Worm (Caenorhabditis elegans) whole organism, L1 larva: ENCODE measurements around the gene bbln-1.

Source experiments
- aly-2 ChIP-seq: fragments of 150-350 bp; optimal IDR thresholded peaks from 2 replicates; lab custom pipeline; 2014; ENCODE audit warnings: missing biosample characterization, missing genetic modification characterization
- ceh-82 ChIP-seq, 3 experiments: fragments of 150-350 bp in 1 of 3; sonication (generic microtip) in 2 of 3; optimal IDR thresholded peaks; 2 replicates each; lab custom pipeline; 2014 to 2017; ENCODE audit warnings: missing biosample characterization in 3 of 3, missing genetic modification characterization in 3 of 3
- elt-3 ChIP-seq, 6 experiments: fragments of 150-350 bp in 1 of 6; sonication (generic microtip); optimal IDR thresholded peaks; 2 replicates each; lab custom pipeline; 2017 to 2018; ENCODE audit warnings: missing biosample characterization in 6 of 6, missing genetic modification characterization in 6 of 6, inconsistent platforms in 1 of 6
- fkh-4 ChIP-seq: sonication (generic microtip); optimal IDR thresholded peaks from 2 replicates; lab custom pipeline; 2016; ENCODE audit warnings: missing compliant biosample characterization, missing genetic modification characterization, borderline replicate concordance
- fos-1 ChIP-seq: fragments of 150-350 bp; optimal IDR thresholded peaks from 2 replicates; lab custom pipeline; 2014; ENCODE audit warnings: missing biosample characterization, missing genetic modification characterization
- nhr-11 ChIP-seq: fragments of 150-350 bp; optimal IDR thresholded peaks from 2 replicates; lab custom pipeline; 2014; ENCODE audit warnings: missing biosample characterization, missing genetic modification characterization
- nhr-77 ChIP-seq: fragments of 150-350 bp; optimal IDR thresholded peaks from 2 replicates; lab custom pipeline; 2014; ENCODE audit warnings: missing biosample characterization, missing genetic modification characterization
- skn-1 ChIP-seq: fragments of 150-350 bp; optimal IDR thresholded peaks from 2 replicates; lab custom pipeline; 2014; ENCODE audit warnings: missing biosample characterization, missing genetic modification characterization
- tlp-1 ChIP-seq: fragments of 150-350 bp; optimal IDR thresholded peaks from 2 replicates; lab custom pipeline; 2014; ENCODE audit warnings: missing biosample characterization, missing genetic modification characterization

- no peak for TF ChIP-seq tlp-1 (tag; lab: Kevin White, UChicago)
- no peak for TF ChIP-seq elt-3 (tag; optimal IDR thresholded peaks at IDR 0.05; lab: Kevin White, UChicago)
- no peak for TF ChIP-seq skn-1 (tag; lab: Kevin White, UChicago)
- TF ChIP-seq nhr-11 (tag; lab: Kevin White, UChicago), result no peak
- no peak for TF ChIP-seq aly-2 (tag; lab: Kevin White, UChicago)
- no peak for TF ChIP-seq ceh-82 (tag; optimal IDR thresholded peaks at IDR 0.05; lab: Kevin White, UChicago)
- TF ChIP-seq fkh-4 (tag; lab: Kevin White, UChicago), result no peak
- no peak for TF ChIP-seq fos-1 (tag; lab: Kevin White, UChicago)
- TF ChIP-seq nhr-77 (tag; lab: Kevin White, UChicago), result no peak
Measured at ce11 chrX:3110576-3110975, 41.7 kb downstream of the bbln-1 start, which contains the start of gene gpcp-1.
